Fruit fly (Drosophila melanogaster): Measurements from ENCODE around the gene CG43082.

Gene CG43082

DNA sequence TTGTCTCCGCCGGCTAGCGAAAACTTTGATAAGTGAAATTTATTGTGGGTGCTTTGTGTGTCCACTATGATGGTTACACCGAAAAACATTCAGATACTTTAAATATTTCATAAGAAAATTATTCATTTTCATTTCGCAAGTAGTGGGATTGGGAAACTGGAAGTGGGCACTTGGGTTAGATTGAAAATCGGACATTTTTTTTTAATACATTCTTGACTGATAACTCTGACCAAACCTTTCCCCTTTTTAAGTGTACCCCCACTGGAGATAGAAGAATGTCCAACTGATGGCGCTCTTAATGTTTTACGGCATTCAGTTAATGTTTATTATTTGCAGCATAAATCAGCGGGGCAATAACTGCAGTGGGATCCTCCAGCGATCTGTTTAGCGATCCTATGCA, 16.0 kb downstream of the CG43082 start (continued):
- TF ChIP-seq grau (tag; optimal IDR thresholded peaks at IDR 0.05) (peak; percentile 18), Spps (tag; optimal IDR thresholded peaks at IDR 0.05) (no peak), sr (GFP tag; IDR thresholded peaks at IDR 0.05) (no peak), CG15696 (tag; optimal IDR thresholded peaks at IDR 0.05) (no peak), crc (GFP tag; optimal IDR thresholded peaks at IDR 0.05) (no peak), az2 (GFP tag; optimal IDR thresholded peaks at IDR 0.05) (peak; percentile 4), ab (GFP tag; optimal IDR thresholded peaks at IDR 0.05) (no peak), sc (optimal IDR thresholded peaks at IDR 0.05) (no peak), sc (GFP tag; optimal IDR thresholded peaks at IDR 0.05) (no peak), CG8944 (GFP tag; optimal IDR thresholded peaks at IDR 0.05) (no peak), fd3F (GFP tag; optimal IDR thresholded peaks at IDR 0.05) (no peak), org-1 (GFP tag; optimal IDR thresholded peaks at IDR 0.05) (no peak), CG13296 (GFP tag; optimal IDR thresholded peaks at IDR 0.05) (no peak), bsh (GFP tag; optimal IDR thresholded peaks at IDR 0.05) (peak in 1 of 2 experiments; percentile 33), sob (GFP tag; IDR thresholded peaks at IDR 0.05) (no peak), grn (GFP tag; optimal IDR thresholded peaks at IDR 0.05) (no peak), CG8359 (GFP tag; optimal IDR thresholded peaks at IDR 0.05; ENCODE audit: borderline replicate concordance) (no peak), CG7839 (tag; optimal IDR thresholded peaks at IDR 0.05) (peak; percentile 29), zfh1 (GFP tag; IDR thresholded peaks at IDR 0.05) (0 out of 3 replicates have a peak, but pooled peaks have one; percentile 1), CG11456 (GFP tag; IDR thresholded peaks at IDR 0.05) (no peak), Rfx (GFP tag; IDR thresholded peaks at IDR 0.05) (no peak), nom (GFP tag; optimal IDR thresholded peaks at IDR 0.05) (no peak), CG17568 (GFP tag; optimal IDR thresholded peaks at IDR 0.05) (no peak), ERR (GFP tag; optimal IDR thresholded peaks at IDR 0.05) (no peak), sd (tag; optimal IDR thresholded peaks at IDR 0.05) (no peak), slp2 (GFP tag; optimal IDR thresholded peaks at IDR 0.05) (no peak), CG10979 (tag; optimal IDR thresholded peaks at IDR 0.05) (peak; percentile 25), dmrt99B (tag; optimal IDR thresholded peaks at IDR 0.05) (peak; percentile 1), toy (GFP tag; IDR thresholded peaks at IDR 0.05) (no peak), ranshi (GFP tag; IDR thresholded peaks at IDR 0.05) (no peak), CG1603 (tag; optimal IDR thresholded peaks at IDR 0.05) (peak; percentile 22), ato (GFP tag; IDR thresholded peaks at IDR 0.05; ENCODE audit: partially characterized antibody) (no peak), phol (tag; optimal IDR thresholded peaks at IDR 0.05) (peak; percentile 18), kah (GFP tag; optimal IDR thresholded peaks at IDR 0.05) (no peak), Sox102F (GFP tag; optimal IDR thresholded peaks at IDR 0.05) (peak; percentile 32), fu2 (GFP tag; optimal IDR thresholded peaks at IDR 0.05) (no peak), Nf-YC (tag; optimal IDR thresholded peaks at IDR 0.05) (no peak), eyg (GFP tag; optimal IDR thresholded peaks at IDR 0.05) (no peak), otp (GFP tag; IDR thresholded peaks at IDR 0.05) (no peak), CG11398 (GFP tag; optimal IDR thresholded peaks at IDR 0.05) (no peak), CG14014 (GFP tag; IDR thresholded peaks at IDR 0.05) (0 out of 2 replicates have a peak, but pooled peaks have one; percentile 34), CG32767 (GFP tag; IDR thresholded peaks at IDR 0.05) (no peak), CG18011 (GFP tag; optimal IDR thresholded peaks at IDR 0.05) (no peak), CG9727 (GFP tag; optimal IDR thresholded peaks at IDR 0.05) (no peak), CG8924 (tag; optimal IDR thresholded peaks at IDR 0.05) (peak; percentile 1), YL-1 (GFP tag; optimal IDR thresholded peaks at IDR 0.05) (no peak), CG4820 (GFP tag; optimal IDR thresholded peaks at IDR 0.05) (peak; percentile 7), dan (GFP tag; IDR thresholded peaks at IDR 0.05) (no peak), CG17359 (tag; optimal IDR thresholded peaks at IDR 0.05) (peak; percentile 30), CG17829 (tag; optimal IDR thresholded peaks at IDR 0.05) (no peak), CG12391 (tag; optimal IDR thresholded peaks at IDR 0.05) (peak; percentile 9), fru (optimal IDR thresholded peaks at IDR 0.05) (no peak)
